Worm (Caenorhabditis elegans) whole organism, L3 larva: Measurements from ENCODE around the gene F52H2.5.
A peak's percentile ranks its signal among the peaks of the same experiment; 100 is the strongest.

Experiments
- egl-5 ChIP-seq: fragments of 150-350 bp; optimal IDR thresholded peaks from 2 replicates; lab custom pipeline; 2017; ENCODE audit warnings: missing biosample characterization, missing genetic modification reagents, missing genetic modification characterization, inconsistent platforms
- lin-39 ChIP-seq: fragments of 150-350 bp; optimal IDR thresholded peaks from 2 replicates; lab custom pipeline; 2018; ENCODE audit warnings: missing biosample characterization, missing genetic modification reagents, missing genetic modification characterization
- nhr-67 ChIP-seq: fragments of 150-350 bp; optimal IDR thresholded peaks from 2 replicates; lab custom pipeline; 2014; ENCODE audit warnings: missing biosample characterization, missing genetic modification characterization
- nhr-76 ChIP-seq: fragments of 150-350 bp; sonication (generic microtip); optimal IDR thresholded peaks from 5 replicates; lab custom pipeline; 2014; ENCODE audit warnings: missing biosample characterization, missing genetic modification characterization
- skn-1 ChIP-seq: fragments of 150-350 bp; optimal IDR thresholded peaks from 2 replicates; lab custom pipeline; 2014; ENCODE audit warnings: missing biosample characterization, missing genetic modification characterization

The F52H2.5 gene

DNA sequence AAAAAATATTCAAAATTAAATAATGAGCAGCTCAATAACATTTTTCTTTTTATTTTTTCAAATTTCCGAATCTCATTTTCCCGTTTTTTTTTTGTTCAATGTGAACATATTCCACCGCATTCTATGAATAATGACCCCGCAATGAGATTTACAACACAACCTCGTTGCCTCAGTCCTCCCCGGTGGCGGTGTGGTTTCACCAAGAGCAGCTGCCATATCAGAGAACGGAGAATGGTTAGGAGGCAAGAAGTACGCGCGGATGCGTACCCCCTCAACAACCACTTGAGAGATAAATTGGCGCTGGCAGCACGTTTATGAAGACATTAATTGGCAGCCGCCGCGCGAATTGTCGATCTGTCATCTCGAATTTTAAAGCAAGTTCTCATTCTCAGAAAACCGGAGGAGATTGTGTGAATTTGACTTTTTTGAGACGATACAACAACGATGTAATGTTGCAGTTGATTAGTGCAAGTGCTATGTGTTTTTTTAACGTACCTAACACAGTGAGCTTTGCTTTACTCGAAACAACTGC is 46.1 kb downstream of the F52H2.5 start:
- TF ChIP-seq nhr-76 (tag; lab: Kevin White, UChicago): no peak
- TF ChIP-seq lin-39 (tag; lab: Kevin White, UChicago): peak; percentile 21

DNA sequence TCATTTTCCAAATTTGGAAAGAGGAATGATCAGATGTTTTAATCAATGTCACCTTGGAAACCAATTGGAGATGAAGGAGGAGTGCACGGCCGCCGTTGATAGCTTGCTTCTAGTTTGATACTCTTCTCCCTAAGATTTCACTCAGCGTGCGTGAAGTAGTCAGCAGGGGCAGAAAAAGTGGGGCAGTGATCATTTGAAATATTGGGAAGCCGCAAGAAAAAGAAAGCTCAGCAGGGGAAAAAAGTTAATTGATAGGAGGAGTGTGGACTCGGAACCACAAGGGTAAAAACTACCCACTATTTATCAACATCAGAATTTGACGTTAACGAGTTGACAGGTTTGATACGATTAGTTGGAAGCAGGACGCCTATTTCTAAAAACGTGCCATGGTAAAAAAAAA is 51.4 kb downstream of the F52H2.5 start, which contains the start of gene K02E10.7:
K02E10.7 (minus strand) TSS at position 101 of the 400 bp plus-strand sequence.
- TF ChIP-seq nhr-67 (tag; lab: Kevin White, UChicago) (no peak), egl-5 (tag; lab: Kevin White, UChicago) (peak; percentile 50), skn-1 (no peak)
